Fruit fly (Drosophila melanogaster): Measurements from ENCODE around the gene hoe2.

The hoe2 gene

DNA sequence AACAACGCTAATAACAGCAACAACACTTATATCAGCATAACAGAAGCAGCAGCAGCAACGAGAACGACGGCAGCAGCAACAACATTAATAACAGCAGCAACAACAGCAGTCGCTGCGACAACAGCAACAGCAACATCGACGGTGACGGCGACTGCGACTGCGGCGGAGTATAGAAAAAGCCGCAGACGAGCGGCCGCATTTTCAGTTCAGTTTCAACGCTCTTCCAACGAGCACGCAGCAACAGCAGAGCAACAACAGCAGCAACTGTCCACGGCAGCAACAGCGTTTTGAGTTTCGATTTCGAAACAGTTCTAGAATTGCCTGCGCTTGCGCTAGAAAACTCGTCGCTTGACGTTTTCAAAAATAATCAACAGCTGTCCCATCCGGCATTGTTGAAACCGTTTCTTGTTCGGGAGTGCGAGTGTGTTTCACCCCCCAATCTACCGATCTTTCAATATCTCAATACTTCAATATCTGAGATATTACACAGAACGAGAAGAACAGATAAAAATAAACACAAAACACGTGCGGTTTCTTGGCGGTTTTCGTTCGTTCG lies 44.3 kb downstream of the hoe2 start, which contains the start of gene CG3036 (continued):
- TF ChIP-seq phol (tag; optimal IDR thresholded peaks at IDR 0.05), result no peak
- TF ChIP-seq Aef1 (GFP tag; IDR thresholded peaks at IDR 0.05), result peak; percentile 80
- no peak for TF ChIP-seq zf30C (GFP tag; optimal IDR thresholded peaks at IDR 0.05)
- peak; percentile 25 for TF ChIP-seq B-H2 (GFP tag; optimal IDR thresholded peaks at IDR 0.05)
- no peak for TF ChIP-seq CG2129 (GFP tag; IDR thresholded peaks at IDR 0.05; ENCODE audit: partially characterized antibody)
- peak; percentile 34 for TF ChIP-seq CG15514 (GFP tag; optimal IDR thresholded peaks at IDR 0.05)
- TF ChIP-seq CG2678 (tag; optimal IDR thresholded peaks at IDR 0.05), result peak; percentile 35
- no peak for TF ChIP-seq E2f1 (GFP tag; IDR thresholded peaks at IDR 0.05)
- no peak for TF ChIP-seq CG9932 (GFP tag; IDR thresholded peaks at IDR 0.05)
- peak; percentile 14 for TF ChIP-seq CG7745 (tag; optimal IDR thresholded peaks at IDR 0.05)
- no peak for TF ChIP-seq CG3847 (GFP tag; IDR thresholded peaks at IDR 0.05)
- TF ChIP-seq jigr1 (GFP tag; IDR thresholded peaks at IDR 0.05), result no peak
- peak; percentile 20 for TF ChIP-seq CG33557 (GFP tag; optimal IDR thresholded peaks at IDR 0.05)
- TF ChIP-seq ranshi (GFP tag; IDR thresholded peaks at IDR 0.05), result peak; percentile 18; the same call in 1 of the 2 replicates
- peak; percentile 67 for TF ChIP-seq BtbVII (GFP tag; optimal IDR thresholded peaks at IDR 0.05)
- TF ChIP-seq Spps (tag; optimal IDR thresholded peaks at IDR 0.05), result no peak
- no peak for TF ChIP-seq danr (GFP tag; IDR thresholded peaks at IDR 0.05)
- TF ChIP-seq CG15601 (tag; optimal IDR thresholded peaks at IDR 0.05), result peak; percentile 70
- peak; percentile 29 for TF ChIP-seq nmo (GFP tag; optimal IDR thresholded peaks at IDR 0.05)
- TF ChIP-seq Dip3 (GFP tag; optimal IDR thresholded peaks at IDR 0.05), result no peak
- TF ChIP-seq cato (GFP tag; optimal IDR thresholded peaks at IDR 0.05; ENCODE audit: borderline replicate concordance), result no peak
- TF ChIP-seq Stat92E (GFP tag; optimal IDR thresholded peaks at IDR 0.05), result peak in 1 of 3 experiments; percentile 81
- no peak for TF ChIP-seq CG11723 (GFP tag; optimal IDR thresholded peaks at IDR 0.05)
- no peak for TF ChIP-seq Doc2 (GFP tag; IDR thresholded peaks at IDR 0.05)
- peak; percentile 22 for TF ChIP-seq Meics (GFP tag; optimal IDR thresholded peaks at IDR 0.05)
- no peak for TF ChIP-seq pfk (GFP tag; optimal IDR thresholded peaks at IDR 0.05)
- peak; percentile 50; the same call in 1 of the 2 replicates for TF ChIP-seq stc (GFP tag; IDR thresholded peaks at IDR 0.05)
- TF ChIP-seq Xrp1 (GFP tag; IDR thresholded peaks at IDR 0.05), result peak; percentile 44; the same call in 1 of the 2 replicates
- no peak for TF ChIP-seq Drgx (GFP tag; IDR thresholded peaks at IDR 0.05)
- TF ChIP-seq PHDP (tag; optimal IDR thresholded peaks at IDR 0.05), result no peak
- no peak for TF ChIP-seq pzg (GFP tag; optimal IDR thresholded peaks at IDR 0.05)
- no peak for TF ChIP-seq CG18011 (GFP tag; optimal IDR thresholded peaks at IDR 0.05)
- no peak for TF ChIP-seq CG3995 (GFP tag; optimal IDR thresholded peaks at IDR 0.05)
- no peak for TF ChIP-seq CG12299 (tag; optimal IDR thresholded peaks at IDR 0.05)
- peak; percentile 20 for TF ChIP-seq CG12391 (tag; optimal IDR thresholded peaks at IDR 0.05)
- no peak for TF ChIP-seq Hmx (GFP tag; optimal IDR thresholded peaks at IDR 0.05)
- no peak for TF ChIP-seq CG9797 (GFP tag; optimal IDR thresholded peaks at IDR 0.05)
- TF ChIP-seq CG43689 (GFP tag; IDR thresholded peaks at IDR 0.05), result no peak
- TF ChIP-seq otp (GFP tag; IDR thresholded peaks at IDR 0.05), result peak; percentile 66; the same call in 1 of the 3 replicates
- TF ChIP-seq Oaz (GFP tag; IDR thresholded peaks at IDR 0.05), result no peak
- no peak for TF ChIP-seq cas (GFP tag; IDR thresholded peaks at IDR 0.05)
- peak in 1 of 2 experiments; percentile 27 for TF ChIP-seq Hr51 (GFP tag; optimal IDR thresholded peaks at IDR 0.05)
- TF ChIP-seq Adf1 (GFP tag; IDR thresholded peaks at IDR 0.05), result peak; percentile 100
- no peak for TF ChIP-seq dati (GFP tag; IDR thresholded peaks at IDR 0.05)
- peak; percentile 17 for TF ChIP-seq CHES-1-like (GFP tag; optimal IDR thresholded peaks at IDR 0.05)
- TF ChIP-seq CG9609 (GFP tag; optimal IDR thresholded peaks at IDR 0.05), result no peak
- no peak for TF ChIP-seq insv (GFP tag; optimal IDR thresholded peaks at IDR 0.05)
- TF ChIP-seq vvl (GFP tag; IDR thresholded peaks at IDR 0.05), result peak; percentile 72
- no peak for TF ChIP-seq TFAM (GFP tag; optimal IDR thresholded peaks at IDR 0.05)
- TF ChIP-seq CG7839 (tag; optimal IDR thresholded peaks at IDR 0.05), result peak; percentile 27

Data from whole organism, embryonic.